Worm (Caenorhabditis elegans) whole organism, L1 larva: ENCODE results near the gene K09G1.1.

Experiments used
- egl-27 ChIP-seq, 2 experiments: fragments of 150-350 bp in 1 of 2; sonication (generic microtip); optimal IDR thresholded peaks; 3 replicates each; lab custom pipeline; 2017 to 2018; ENCODE audit warnings: missing biosample characterization in 2 of 2, missing genetic modification characterization in 2 of 2, missing genetic modification reagents in 2 of 2
- lin-35 ChIP-seq, 2 experiments: fragments of 150-350 bp; optimal IDR thresholded peaks; 2 replicates each; lab custom pipeline; 2014; ENCODE audit warnings: missing biosample characterization in 2 of 2, missing genetic modification characterization in 2 of 2, missing genetic modification reagents in 2 of 2
- nhr-11 ChIP-seq: fragments of 150-350 bp; optimal IDR thresholded peaks from 2 replicates; lab custom pipeline; 2014; ENCODE audit warnings: missing biosample characterization, missing genetic modification characterization
- nhr-237 ChIP-seq: fragments of 150-350 bp; optimal IDR thresholded peaks from 2 replicates; lab custom pipeline; 2014; ENCODE audit warnings: missing biosample characterization, missing genetic modification characterization
- nhr-77 ChIP-seq: fragments of 150-350 bp; optimal IDR thresholded peaks from 2 replicates; lab custom pipeline; 2014; ENCODE audit warnings: missing biosample characterization, missing genetic modification characterization
- unc-130 ChIP-seq: fragments of 150-350 bp; optimal IDR thresholded peaks from 2 replicates; lab custom pipeline; 2017; ENCODE audit warnings: missing biosample characterization, missing genetic modification characterization, inconsistent platforms
- unc-62 ChIP-seq: fragments of 150-350 bp; optimal IDR thresholded peaks from 2 replicates; lab custom pipeline; 2014; ENCODE audit warnings: missing biosample characterization, missing genetic modification reagents, missing genetic modification characterization

ce11 chrV:9568707-9569106, 14.6 kb upstream of the K09G1.1 start, which contains the start of gene F25B3.4:
- TF ChIP-seq unc-130 (no peak), nhr-11 (tag; lab: Kevin White, UChicago) (no peak), lin-35 (GFP tag; optimal IDR thresholded peaks at IDR 0.05; lab: Kevin White, UChicago) (no peak), egl-27 (tag; optimal IDR thresholded peaks at IDR 0.05; lab: Kevin White, UChicago) (no peak), nhr-237 (tag; lab: Kevin White, UChicago) (no peak), unc-62 (no peak), nhr-77 (tag; lab: Kevin White, UChicago) (no peak)
